Worm (Caenorhabditis elegans) whole organism, L4 larva: ENCODE measurements around the gene Y57A10A.24.

Experiments
- F26F4.8 ChIP-seq: fragments of 200-800 bp; sonication (Bioruptor generic); conservative IDR thresholded peaks from 2 replicates; pipeline ENCODE4 v1.3.6; 2022; ENCODE audit warnings: missing genetic modification characterization, missing compliant biosample characterization
- F37D6.2 ChIP-seq: sonication (generic microtip); optimal IDR thresholded peaks from 2 replicates; lab custom pipeline; 2016; ENCODE audit warnings: mild to moderate bottlenecking, missing genetic modification characterization, missing compliant biosample characterization
- T20F7.1 ChIP-seq: fragments of 200-800 bp; sonication (Bioruptor generic); optimal IDR thresholded peaks from 2 replicates; lab custom pipeline; 2018; ENCODE audit warnings: mild to moderate bottlenecking, missing genetic modification characterization, missing compliant biosample characterization
- Y48G9A.11 ChIP-seq: fragments of 200-800 bp; sonication (Bioruptor generic); IDR thresholded peaks from 2 replicates; pipeline ENCODE4 v1.3.6; 2022; ENCODE audit warnings: missing genetic modification reagents, missing genetic modification characterization, missing compliant biosample characterization
- Y5F2A.4 ChIP-seq: fragments of 200-800 bp; sonication (Bioruptor generic); optimal IDR thresholded peaks from 2 replicates; lab custom pipeline; 2018; ENCODE audit warnings: mild to moderate bottlenecking, missing genetic modification characterization, missing compliant biosample characterization
- ZK337.2 ChIP-seq: fragments of 200-800 bp; sonication (Bioruptor generic); IDR thresholded peaks from 2 replicates; pipeline ENCODE4 v1.3.6; 2022; ENCODE audit warnings: missing genetic modification reagents, missing genetic modification characterization, missing compliant biosample characterization
- ama-1 ChIP-seq: fragments of 150-350 bp; optimal IDR thresholded peaks from 2 replicates; lab custom pipeline; 2014; ENCODE audit warnings: inconsistent platforms, mixed read lengths
- arid-1 ChIP-seq: fragments of 200-800 bp; sonication (Bioruptor generic); conservative IDR thresholded peaks from 2 replicates; pipeline ENCODE4 v1.3.6; 2022; ENCODE audit warnings: missing genetic modification reagents, missing genetic modification characterization, missing compliant biosample characterization
- attf-4 ChIP-seq: sonication (generic microtip); optimal IDR thresholded peaks from 3 replicates; lab custom pipeline; 2017; ENCODE audit warnings: missing biosample characterization, missing genetic modification characterization
- ceh-28 ChIP-seq: fragments of 150-350 bp; optimal IDR thresholded peaks from 2 replicates; lab custom pipeline; 2014; ENCODE audit warnings: missing biosample characterization, missing genetic modification reagents, missing genetic modification characterization
- ceh-44 ChIP-seq: fragments of 200-800 bp; sonication (Bioruptor generic); IDR thresholded peaks from 2 replicates; pipeline ENCODE4 v1.3.6; 2022; ENCODE audit warnings: missing genetic modification reagents, missing genetic modification characterization, missing compliant biosample characterization
- ceh-82 ChIP-seq: sonication (generic microtip); optimal IDR thresholded peaks from 2 replicates; lab custom pipeline; 2017; ENCODE audit warnings: missing biosample characterization, missing genetic modification characterization
- cey-2 ChIP-seq: sonication (generic microtip); optimal IDR thresholded peaks from 3 replicates; lab custom pipeline; 2017; ENCODE audit warnings: missing genetic modification characterization, mild to moderate bottlenecking, missing compliant biosample characterization, antibody characterized with exemption, borderline replicate concordance; ENCODE audit not compliant: insufficient read depth
- dmd-6 ChIP-seq: fragments of 200-800 bp; sonication (Bioruptor generic); IDR thresholded peaks from 2 replicates; pipeline ENCODE4 v1.3.6; 2022; ENCODE audit warnings: missing genetic modification reagents, missing genetic modification characterization, missing compliant biosample characterization
- dmd-9 ChIP-seq: fragments of 200-800 bp; sonication (Bioruptor generic); IDR thresholded peaks from 2 replicates; pipeline ENCODE4 v1.3.6; 2022; ENCODE audit warnings: missing genetic modification reagents, missing genetic modification characterization, missing compliant biosample characterization
- gei-8 ChIP-seq: fragments of 200-800 bp; sonication (Bioruptor generic); optimal IDR thresholded peaks from 2 replicates; lab custom pipeline; 2018; ENCODE audit warnings: mild to moderate bottlenecking, missing genetic modification characterization, missing compliant biosample characterization
- hif-1 ChIP-seq, 2 experiments: sonication (generic microtip); optimal IDR thresholded peaks; 2 replicates each; lab custom pipeline; 2016 to 2017; ENCODE audit warnings: missing compliant biosample characterization in 2 of 2, missing genetic modification characterization in 2 of 2, missing genetic modification reagents in 2 of 2, missing genotype in 2 of 2, mild to moderate bottlenecking in 1 of 2
- lin-1 ChIP-seq: fragments of 200-800 bp; sonication (Bioruptor generic); IDR thresholded peaks from 2 replicates; pipeline ENCODE4 v1.3.6; 2022; ENCODE audit warnings: missing genetic modification reagents, missing genetic modification characterization, missing compliant biosample characterization
- lin-29 ChIP-seq: fragments of 200-800 bp; sonication (Bioruptor generic); IDR thresholded peaks from 2 replicates; pipeline ENCODE4 v1.3.6; 2022; ENCODE audit warnings: missing genetic modification reagents, missing genetic modification characterization, missing compliant biosample characterization
- lsy-2 ChIP-seq, 2 experiments: fragments of 150-350 bp in 1 of 2; sonication (generic microtip) in 1 of 2; optimal IDR thresholded peaks; 2 replicates each; lab custom pipeline; 2014 to 2017; ENCODE audit warnings: missing biosample characterization in 2 of 2, missing genetic modification characterization in 2 of 2
- mdl-1 ChIP-seq, 2 experiments: fragments of 150-350 bp in 1 of 2; sonication (generic microtip) in 1 of 2; optimal IDR thresholded peaks; 2 replicates each; lab custom pipeline; 2014 to 2017; ENCODE audit warnings: missing biosample characterization in 2 of 2, missing genetic modification characterization in 2 of 2
- mep-1 ChIP-seq: fragments of 150-350 bp; sonication (generic microtip); optimal IDR thresholded peaks from 3 replicates; lab custom pipeline; 2014; ENCODE audit warnings: missing biosample characterization, missing genetic modification characterization
- mes-2 ChIP-seq: sonication (generic microtip); optimal IDR thresholded peaks from 2 replicates; lab custom pipeline; 2016; ENCODE audit warnings: missing genotype, mild to moderate bottlenecking, missing genetic modification characterization, missing compliant biosample characterization; ENCODE audit not compliant: poor library complexity, severe bottlenecking
- nhr-25 ChIP-seq: sonication (generic microtip); optimal IDR thresholded peaks from 2 replicates; lab custom pipeline; 2017; ENCODE audit warnings: missing genetic modification characterization, mild to moderate bottlenecking, missing compliant biosample characterization, antibody characterized with exemption, moderate library complexity, borderline replicate concordance; ENCODE audit not compliant: insufficient read depth
- nhr-28 ChIP-seq: fragments of 150-350 bp; optimal IDR thresholded peaks from 2 replicates; lab custom pipeline; 2014; ENCODE audit warnings: missing biosample characterization, missing genetic modification characterization
- nhr-42 ChIP-seq: fragments of 200-800 bp; sonication (Bioruptor generic); IDR thresholded peaks from 2 replicates; pipeline ENCODE4 v1.3.6; 2022; ENCODE audit warnings: missing genetic modification characterization, missing compliant biosample characterization
- sdz-12 ChIP-seq: fragments of 200-800 bp; sonication (Bioruptor generic); optimal IDR thresholded peaks from 2 replicates; lab custom pipeline; 2018; ENCODE audit warnings: mild to moderate bottlenecking, missing genetic modification characterization, missing compliant biosample characterization
- skn-1 ChIP-seq: fragments of 150-350 bp; optimal IDR thresholded peaks from 2 replicates; lab custom pipeline; 2014; ENCODE audit warnings: missing biosample characterization, missing genetic modification characterization
- snpc-1.2 ChIP-seq: fragments of 200-800 bp; sonication (Bioruptor generic); IDR thresholded peaks from 2 replicates; pipeline ENCODE4 v1.3.6; 2022; ENCODE audit warnings: missing genetic modification reagents, missing genetic modification characterization, missing compliant biosample characterization
- snpc-4 ChIP-seq: fragments of 150-350 bp; optimal IDR thresholded peaks from 2 replicates; lab custom pipeline; 2014; ENCODE audit warnings: missing biosample characterization, missing genetic modification characterization
- spr-1 ChIP-seq: sonication (generic microtip); optimal IDR thresholded peaks from 2 replicates; lab custom pipeline; 2016; ENCODE audit warnings: mild to moderate bottlenecking, missing genetic modification characterization, missing compliant biosample characterization
- tag-97 ChIP-seq: fragments of 200-800 bp; sonication (Bioruptor generic); IDR thresholded peaks from 2 replicates; pipeline ENCODE4 v1.3.6; 2022; ENCODE audit warnings: missing genetic modification characterization, missing compliant biosample characterization
- tra-1 ChIP-seq: fragments of 200-800 bp; sonication (Bioruptor generic); IDR thresholded peaks from 2 replicates; pipeline ENCODE4 v1.3.6; 2022; ENCODE audit warnings: missing genetic modification reagents, missing genetic modification characterization, missing compliant biosample characterization
- unc-62 ChIP-seq, 3 experiments: fragments of 150-350 bp in 1 of 3; sonication (generic microtip); optimal IDR thresholded peaks in 2 of 3; peaks in 1 of 3; 1 replicate in 1 of 3; 2 replicates in 2 of 3; lab custom pipeline; 2014 to 2017; ENCODE audit warnings: missing biosample characterization in 3 of 3, missing genetic modification characterization in 3 of 3, missing genetic modification reagents in 3 of 3, missing genotype in 1 of 3
- vab-7 ChIP-seq: fragments of 200-800 bp; sonication (Bioruptor generic); IDR thresholded peaks from 2 replicates; pipeline ENCODE4 v1.3.6; 2022; ENCODE audit warnings: missing genetic modification reagents, missing genetic modification characterization, missing compliant biosample characterization

Y57A10A.24 gene

ce11 chrII:12239449-12239848, 3.3 kb upstream of the Y57A10A.24 start:
- TF ChIP-seq skn-1 (no peak), nhr-25 (tag; lab: Kevin White, UChicago) (peak; percentile 18), unc-62 (GFP tag; optimal IDR thresholded peaks at IDR 0.05 in 1 of 2; lab: Kevin White, UChicago) (no peak), unc-62 (tag; optimal IDR thresholded peaks at IDR 0.05; lab: Kevin White, UChicago) (no peak), lsy-2 (tag; optimal IDR thresholded peaks at IDR 0.05; lab: Kevin White, UChicago) (peak in 1 of 2 experiments; percentile 32), mep-1 (tag; lab: Kevin White, UChicago) (no peak), nhr-28 (tag; lab: Kevin White, UChicago) (peak; percentile 53)

ce11 chrII:12240088-12240487, 2.7 kb upstream of the Y57A10A.24 start, which contains the start of gene txdc-12.1:
TSS of gene txdc-12.1 (plus strand) at chrII:12240388.
- no peak for TF ChIP-seq snpc-1.2 (GFP tag; lab: Robert Waterston, UW)
- TF ChIP-seq nhr-42 (GFP tag; lab: Robert Waterston, UW), result no peak
- no peak for TF ChIP-seq Y48G9A.11
- TF ChIP-seq attf-4 (tag; lab: Kevin White, UChicago), result no peak
- TF ChIP-seq mes-2 (tag; lab: Kevin White, UChicago), result no peak
- TF ChIP-seq F26F4.8 (GFP tag; lab: Robert Waterston, UW), result no peak
- no peak for TF ChIP-seq ceh-44 (GFP tag; lab: Robert Waterston, UW)
- TF ChIP-seq F37D6.2 (tag; lab: Kevin White, UChicago), result no peak
- TF ChIP-seq lin-29 (GFP tag; lab: Robert Waterston, UW), result no peak
- no peak for TF ChIP-seq spr-1 (tag; lab: Kevin White, UChicago)
- no peak for TF ChIP-seq ama-1 (lab: Kevin White, UChicago)
- TF ChIP-seq hif-1 (tag; optimal IDR thresholded peaks at IDR 0.05; lab: Kevin White, UChicago), result no peak
- no peak for TF ChIP-seq ceh-82
- TF ChIP-seq sdz-12 (GFP tag; lab: Kevin White, UChicago), result no peak
- no peak for TF ChIP-seq dmd-9 (GFP tag; lab: Robert Waterston, UW)
- TF ChIP-seq tra-1 (GFP tag; lab: Robert Waterston, UW), result no peak
- no peak for TF ChIP-seq vab-7 (GFP tag; lab: Robert Waterston, UW)
- TF ChIP-seq lin-1 (GFP tag; lab: Robert Waterston, UW), result no peak

ce11 chrII:12241792-12242191, 954 bp upstream of the Y57A10A.24 start:
- TF ChIP-seq ceh-28 (peak; percentile 88), ZK337.2 (GFP tag; lab: Robert Waterston, UW) (no peak), cey-2 (no peak), gei-8 (GFP tag; lab: Kevin White, UChicago) (no peak), mdl-1 (tag; optimal IDR thresholded peaks at IDR 0.05; lab: Kevin White, UChicago) (no peak), dmd-6 (GFP tag; lab: Robert Waterston, UW) (no peak)

- TF ChIP-seq T20F7.1 (GFP tag; lab: Kevin White, UChicago), result no peak
- TF ChIP-seq attf-4 (tag; lab: Kevin White, UChicago), result no peak
- TF ChIP-seq ceh-28, result peak; percentile 1
- no peak for TF ChIP-seq arid-1 (GFP tag; lab: Robert Waterston, UW)
- TF ChIP-seq tag-97 (GFP tag; lab: Robert Waterston, UW), result no peak
- no peak for TF ChIP-seq snpc-4 (tag; lab: Kevin White, UChicago)
- TF ChIP-seq Y5F2A.4 (GFP tag; lab: Kevin White, UChicago), result no peak
Measured at ce11 chrII:12249042-12249441, 6.3 kb downstream of the Y57A10A.24 start, which contains the start of gene tag-276. TSS of gene tag-276 (minus strand) at chrII:12249142.
